Fruit fly (Drosophila melanogaster) whole organism, embryonic: ENCODE results near the gene CG7275.

ENCODE experiments used
- Blimp-1 ChIP-seq: fragments of 200-800 bp; sonication (Bioruptor generic); optimal IDR thresholded peaks from 3 replicates; lab custom pipeline; 2018; ENCODE audit warnings: missing biosample characterization, missing genetic modification characterization, mild to moderate bottlenecking, moderate library complexity, missing genetic modification reagents
- CG11398 ChIP-seq: fragments of 200-800 bp; sonication (Bioruptor generic); optimal IDR thresholded peaks from 2 replicates; lab custom pipeline; 2016; ENCODE audit warnings: missing biosample characterization, missing genetic modification characterization
- CG11560 ChIP-seq: fragments of 200-800 bp; sonication (Bioruptor generic); IDR thresholded peaks from 3 replicates; pipeline ENCODE4 v1.3.6; 2022; ENCODE audit warnings: missing biosample characterization, missing genetic modification characterization
- CG12659 ChIP-seq: fragments of 200-800 bp; sonication (Bioruptor generic); optimal IDR thresholded peaks from 3 replicates; lab custom pipeline; 2017; ENCODE audit warnings: mild to moderate bottlenecking, missing biosample characterization, missing genetic modification reagents, missing genetic modification characterization
- CG13296 ChIP-seq: fragments of 200-800 bp; sonication (Bioruptor generic); optimal IDR thresholded peaks from 3 replicates; lab custom pipeline; 2018; ENCODE audit warnings: missing biosample characterization, mild to moderate bottlenecking, missing genetic modification characterization
- CG14050 ChIP-seq: fragments of 200-800 bp; sonication (Bioruptor generic); IDR thresholded peaks from 3 replicates; pipeline ENCODE4 v1.3.6; 2022; ENCODE audit warnings: missing biosample characterization, missing genetic modification characterization
- CG14667 ChIP-seq: fragments of 200-800 bp; sonication (Bioruptor generic); IDR thresholded peaks from 2 replicates; pipeline ENCODE4 v1.3.6; 2022; ENCODE audit warnings: missing biosample characterization, missing genetic modification characterization
- CG15011 ChIP-seq: fragments of 200-800 bp; sonication (Bioruptor generic); optimal IDR thresholded peaks from 3 replicates; lab custom pipeline; 2018; ENCODE audit warnings: missing biosample characterization, mild to moderate bottlenecking, missing genetic modification characterization
- CG17568 ChIP-seq: fragments of 200-800 bp; sonication (Bioruptor generic); optimal IDR thresholded peaks from 2 replicates; lab custom pipeline; 2018; ENCODE audit warnings: missing biosample characterization, mild to moderate bottlenecking, missing genetic modification characterization, moderate library complexity
- CG17829 ChIP-seq: fragments of 200-800 bp; optimal IDR thresholded peaks from 2 replicates; lab custom pipeline; 2019; ENCODE audit warnings: missing biosample characterization, mild to moderate bottlenecking, missing genetic modification characterization, moderate library complexity
- CG18011 ChIP-seq: fragments of 200-800 bp; sonication (Bioruptor generic); optimal IDR thresholded peaks from 2 replicates; lab custom pipeline; 2017; ENCODE audit warnings: missing biosample characterization, missing genetic modification characterization, mild to moderate bottlenecking, moderate library complexity, missing genotype
- CG2712 ChIP-seq: fragments of 200-800 bp; optimal IDR thresholded peaks from 3 replicates; lab custom pipeline; 2019; ENCODE audit warnings: missing biosample characterization, mild to moderate bottlenecking, missing genetic modification characterization, moderate library complexity
- CG31441 ChIP-seq: fragments of 200-800 bp; sonication (Bioruptor generic); IDR thresholded peaks from 2 replicates; pipeline ENCODE4 v1.3.6; 2022; ENCODE audit warnings: missing biosample characterization, missing genetic modification characterization
- CG3847 ChIP-seq: fragments of 200-800 bp; sonication (Bioruptor generic); IDR thresholded peaks from 2 replicates; pipeline ENCODE4 v1.3.6; 2022; ENCODE audit warnings: missing biosample characterization, missing genetic modification characterization
- CG4424 ChIP-seq: fragments of 200-800 bp; sonication (Bioruptor generic); optimal IDR thresholded peaks from 3 replicates; lab custom pipeline; 2016; ENCODE audit warnings: missing biosample characterization, missing genetic modification characterization
- CG5245 ChIP-seq: fragments of 200-800 bp; sonication (Bioruptor generic); optimal IDR thresholded peaks from 3 replicates; lab custom pipeline; 2016; ENCODE audit warnings: missing biosample characterization, missing genetic modification characterization
- CG6272 ChIP-seq: fragments of 200-800 bp; sonication (Bioruptor generic); IDR thresholded peaks from 2 replicates; pipeline ENCODE4 v1.3.6; 2022; ENCODE audit warnings: missing biosample characterization, missing genetic modification characterization
- CG7357 ChIP-seq: fragments of 200-800 bp; sonication (Bioruptor generic); IDR thresholded peaks from 3 replicates; pipeline ENCODE4 v1.3.6; 2022; ENCODE audit warnings: missing biosample characterization, missing genetic modification characterization
- CG8359 ChIP-seq: fragments of 200-800 bp; sonication (Bioruptor generic); optimal IDR thresholded peaks from 2 replicates; lab custom pipeline; 2017; ENCODE audit warnings: missing biosample characterization, mild to moderate bottlenecking, missing genetic modification characterization, borderline replicate concordance
- CG8765 ChIP-seq: fragments of 200-800 bp; sonication (Bioruptor generic); IDR thresholded peaks from 2 replicates; pipeline ENCODE4 v1.3.6; 2022; ENCODE audit warnings: missing biosample characterization, missing genetic modification characterization
- Deaf1 ChIP-seq: fragments of 200-800 bp; optimal IDR thresholded peaks from 3 replicates; lab custom pipeline; 2019; ENCODE audit warnings: missing biosample characterization, mild to moderate bottlenecking, missing genetic modification characterization, moderate library complexity
- GATAe ChIP-seq: fragments of 200-800 bp; sonication (Bioruptor generic); conservative IDR thresholded peaks from 2 replicates; pipeline ENCODE4 v1.3.6; 2022; ENCODE audit warnings: missing biosample characterization, missing genetic modification characterization
- HLHmδ ChIP-seq: fragments of 200-800 bp; sonication (Bioruptor generic); optimal IDR thresholded peaks from 2 replicates; lab custom pipeline; 2018; ENCODE audit warnings: missing biosample characterization, mild to moderate bottlenecking, missing genetic modification characterization, moderate library complexity
- HmgD ChIP-seq: fragments of 200-800 bp; sonication (Bioruptor generic); optimal IDR thresholded peaks from 3 replicates; lab custom pipeline; 2016; ENCODE audit warnings: missing biosample characterization, missing genetic modification characterization
- Hmx ChIP-seq: fragments of 200-800 bp; sonication (Bioruptor generic); optimal IDR thresholded peaks from 2 replicates; lab custom pipeline; 2016; ENCODE audit warnings: missing biosample characterization, missing genetic modification characterization
- Lpt ChIP-seq: fragments of >200 bp; optimal IDR thresholded peaks from 2 replicates; lab custom pipeline; 2018; ENCODE audit warnings: missing biosample characterization, missing genetic modification characterization
- Meics ChIP-seq: fragments of 200-800 bp; sonication (Bioruptor generic); optimal IDR thresholded peaks from 2 replicates; lab custom pipeline; 2017; ENCODE audit warnings: missing biosample characterization, mild to moderate bottlenecking, missing genetic modification characterization
- NC2β ChIP-seq: fragments of 200-800 bp; sonication (Bioruptor generic); optimal IDR thresholded peaks from 2 replicates; lab custom pipeline; 2016; ENCODE audit warnings: missing biosample characterization, missing genetic modification characterization
- Oli ChIP-seq: fragments of 200-800 bp; sonication (Bioruptor generic); optimal IDR thresholded peaks from 2 replicates; lab custom pipeline; 2018; ENCODE audit warnings: missing biosample characterization, mild to moderate bottlenecking, missing genetic modification characterization, moderate library complexity
- Sry-β ChIP-seq: fragments of 200-800 bp; sonication (Bioruptor generic); optimal IDR thresholded peaks from 2 replicates; lab custom pipeline; 2018; ENCODE audit warnings: missing biosample characterization, mild to moderate bottlenecking, missing genetic modification characterization, moderate library complexity
- Ssrp ChIP-seq: fragments of 200-800 bp; sonication (Bioruptor generic); optimal IDR thresholded peaks from 2 replicates; lab custom pipeline; 2018; ENCODE audit warnings: missing biosample characterization, mild to moderate bottlenecking, missing genetic modification characterization, moderate library complexity
- TFAM ChIP-seq: fragments of 200-800 bp; sonication (Bioruptor generic); optimal IDR thresholded peaks from 2 replicates; lab custom pipeline; 2017; ENCODE audit warnings: missing biosample characterization, missing genetic modification characterization, inconsistent platforms
- bigmax ChIP-seq: fragments of 200-800 bp; sonication (Bioruptor generic); optimal IDR thresholded peaks from 2 replicates; lab custom pipeline; 2018; ENCODE audit warnings: missing biosample characterization, mild to moderate bottlenecking, missing genetic modification characterization
- cato ChIP-seq: fragments of 200-800 bp; sonication (Bioruptor generic); optimal IDR thresholded peaks from 2 replicates; lab custom pipeline; 2016; ENCODE audit warnings: missing biosample characterization, missing genetic modification characterization, borderline replicate concordance
- corto ChIP-seq: fragments of 200-800 bp; sonication (Bioruptor generic); optimal IDR thresholded peaks from 2 replicates; lab custom pipeline; 2016; ENCODE audit warnings: missing biosample characterization, mild to moderate bottlenecking, missing genetic modification characterization, moderate library complexity
- esg ChIP-seq: fragments of 200-800 bp; sonication (Bioruptor generic); conservative IDR thresholded peaks from 2 replicates; pipeline ENCODE4 v1.3.6; 2022; ENCODE audit warnings: missing biosample characterization, missing genetic modification characterization
- eve ChIP-seq, 2 experiments: fragments of >200 bp; optimal IDR thresholded peaks; 2 replicates each; lab custom pipeline; 2017; ENCODE audit warnings: missing biosample characterization in 2 of 2, missing genetic modification characterization in 2 of 2
- fd64A ChIP-seq: fragments of 200-800 bp; sonication (Bioruptor generic); optimal IDR thresholded peaks from 3 replicates; lab custom pipeline; 2018; ENCODE audit warnings: missing biosample characterization, mild to moderate bottlenecking, missing genetic modification characterization
- odd ChIP-seq: fragments of 200-800 bp; sonication (Bioruptor generic); optimal IDR thresholded peaks from 2 replicates; lab custom pipeline; 2017; ENCODE audit warnings: missing biosample characterization, mild to moderate bottlenecking, missing genetic modification characterization
- onecut ChIP-seq: fragments of 200-800 bp; sonication (Bioruptor generic); IDR thresholded peaks from 2 replicates; pipeline ENCODE4 v1.3.6; 2022; ENCODE audit warnings: missing biosample characterization, missing genetic modification characterization
- org-1 ChIP-seq: fragments of 200-800 bp; sonication (Bioruptor generic); optimal IDR thresholded peaks from 2 replicates; lab custom pipeline; 2017; ENCODE audit warnings: missing biosample characterization, missing genetic modification characterization
- pnt ChIP-seq: fragments of 200-800 bp; sonication (Bioruptor generic); optimal IDR thresholded peaks from 3 replicates; lab custom pipeline; 2016; ENCODE audit warnings: missing biosample characterization, missing genetic modification characterization
- pum ChIP-seq: fragments of 200-800 bp; sonication (Bioruptor generic); optimal IDR thresholded peaks from 2 replicates; lab custom pipeline; 2016; ENCODE audit warnings: missing biosample characterization, missing genetic modification characterization
- pzg ChIP-seq: fragments of 200-800 bp; sonication (Bioruptor generic); optimal IDR thresholded peaks from 3 replicates; lab custom pipeline; 2018; ENCODE audit warnings: missing biosample characterization, mild to moderate bottlenecking, missing genetic modification characterization, moderate library complexity
- sens ChIP-seq: fragments of 200-800 bp; sonication (Bioruptor generic); peaks from one replicate; lab custom pipeline; 2016; ENCODE audit warnings: missing biosample characterization, missing genetic modification characterization
- shn ChIP-seq: fragments of 200-800 bp; sonication (Bioruptor generic); optimal IDR thresholded peaks from 3 replicates; lab custom pipeline; 2016; ENCODE audit warnings: missing biosample characterization, missing genetic modification characterization
- slou ChIP-seq: fragments of 200-800 bp; sonication (Bioruptor generic); optimal IDR thresholded peaks from 3 replicates; lab custom pipeline; 2016; ENCODE audit warnings: missing biosample characterization, missing genetic modification characterization
- tin ChIP-seq: fragments of 200-800 bp; sonication (Bioruptor generic); optimal IDR thresholded peaks from 3 replicates; lab custom pipeline; 2016; ENCODE audit warnings: missing biosample characterization, missing genetic modification characterization
- twi ChIP-seq: fragments of 200-800 bp; optimal IDR thresholded peaks from 2 replicates; lab custom pipeline; 2019; ENCODE audit warnings: missing biosample characterization, mild to moderate bottlenecking, missing genetic modification characterization, moderate library complexity
- tx ChIP-seq: fragments of 200-800 bp; sonication (Bioruptor generic); optimal IDR thresholded peaks from 2 replicates; lab custom pipeline; 2016; ENCODE audit warnings: missing biosample characterization, missing genetic modification characterization
- zfh1 ChIP-seq: fragments of 200-800 bp; sonication (Bioruptor generic); IDR thresholded peaks from 3 replicates; pipeline ENCODE4 v1.3.6; 2022; ENCODE audit warnings: missing biosample characterization, missing genetic modification characterization

CG7275 gene

dm6 chr3L:15532368-15533030, 33.7 kb downstream of the CG7275 start (continued):
- TF ChIP-seq odd (GFP tag; lab: Kevin White, UChicago) (no peak), CG5245 (GFP tag; lab: Kevin White, UChicago) (no peak), eve (GFP tag; optimal IDR thresholded peaks at IDR 0.05; lab: Kevin White, UChicago) (no peak), CG17568 (GFP tag; lab: Kevin White, UChicago) (no peak), CG18011 (no peak), CG4424 (GFP tag; lab: Kevin White, UChicago) (peak; percentile 63), bigmax (GFP tag; lab: Kevin White, UChicago) (no peak), TFAM (GFP tag; lab: Kevin White, UChicago) (no peak), pzg (GFP tag; lab: Kevin White, UChicago) (no peak), Sry-β (GFP tag; lab: Kevin White, UChicago) (no peak), HLHmδ (GFP tag; lab: Kevin White, UChicago) (no peak), zfh1 (GFP tag; lab: Robert Waterston, UW) (peak; percentile 45; the same call in 1 of the 3 replicates), CG14667 (GFP tag; lab: Robert Waterston, UW) (no peak), Meics (GFP tag; lab: Kevin White, UChicago) (peak; percentile 49), pnt (GFP tag; lab: Kevin White, UChicago) (no peak), Hmx (GFP tag; lab: Kevin White, UChicago) (no peak), CG3847 (no peak), CG11560 (no peak), HmgD (GFP tag; lab: Kevin White, UChicago) (no peak), cato (GFP tag; lab: Kevin White, UChicago) (no peak), Deaf1 (peak; percentile 69), shn (GFP tag; lab: Kevin White, UChicago) (no peak), org-1 (GFP tag; lab: Kevin White, UChicago) (no peak), CG15011 (no peak), onecut (GFP tag; lab: Robert Waterston, UW) (peak; percentile 23; the same call in 1 of the 2 replicates), slou (GFP tag; lab: Kevin White, UChicago) (no peak), pum (no peak), CG17829 (tag; lab: Kevin White, UChicago) (peak; percentile 14), Oli (tag; lab: Kevin White, UChicago) (peak; percentile 25), Blimp-1 (GFP tag; lab: Kevin White, UChicago) (peak; percentile 34), CG8359 (GFP tag; lab: Kevin White, UChicago) (no peak), CG2712 (tag; lab: Kevin White, UChicago) (peak; percentile 61), Lpt (GFP tag; lab: Kevin White, UChicago) (no peak), twi (tag; lab: Kevin White, UChicago) (no peak), NC2β (no peak), CG13296 (GFP tag; lab: Kevin White, UChicago) (no peak), CG31441 (GFP tag; lab: Robert Waterston, UW) (peak; percentile 68), CG7357 (GFP tag; lab: Robert Waterston, UW) (no peak), GATAe (GFP tag; lab: Robert Waterston, UW) (no peak), fd64A (GFP tag; lab: Kevin White, UChicago) (no peak), Ssrp (no peak), corto (no peak), tin (no peak), CG11398 (GFP tag; lab: Kevin White, UChicago) (no peak), sens (GFP tag; lab: Kevin White, UChicago) (peak; percentile 84), CG12659 (GFP tag; lab: Kevin White, UChicago) (no peak), CG6272 (GFP tag; lab: Robert Waterston, UW) (no peak), tx (GFP tag; lab: Kevin White, UChicago) (no peak), esg (GFP tag; lab: Robert Waterston, UW) (peak; percentile 55), CG14050 (GFP tag; lab: Robert Waterston, UW) (peak; percentile 9; the same call in 1 of the 3 replicates), CG8765 (GFP tag; lab: Robert Waterston, UW) (peak; percentile 35; the same call in 1 of the 2 replicates)
